Worm (Caenorhabditis elegans) whole organism, L2 larva: Measurements from ENCODE around the gene fbxa-171.

Experiments
- R02D3.7 ChIP-seq: fragments of 150-350 bp; optimal IDR thresholded peaks from 2 replicates; lab custom pipeline; 2014; ENCODE audit warnings: missing biosample characterization, missing genetic modification characterization
- egl-27 ChIP-seq: sonication (generic microtip); optimal IDR thresholded peaks from 3 replicates; lab custom pipeline; 2017; ENCODE audit warnings: missing biosample characterization, missing genetic modification reagents, missing genetic modification characterization
- elt-1 ChIP-seq: fragments of 150-350 bp; optimal IDR thresholded peaks from 2 replicates; lab custom pipeline; 2014; ENCODE audit warnings: missing biosample characterization, missing genetic modification characterization
- elt-3 ChIP-seq: sonication (generic microtip); optimal IDR thresholded peaks from 2 replicates; lab custom pipeline; 2017; ENCODE audit warnings: missing biosample characterization, missing genetic modification characterization
- mab-5 ChIP-seq: fragments of 150-350 bp; optimal IDR thresholded peaks from 2 replicates; lab custom pipeline; 2014; ENCODE audit warnings: missing biosample characterization, missing genetic modification characterization
- nhr-11 ChIP-seq: fragments of 150-350 bp; optimal IDR thresholded peaks from 2 replicates; lab custom pipeline; 2014; ENCODE audit warnings: missing biosample characterization, missing genetic modification characterization
- skn-1 ChIP-seq: sonication (generic microtip); optimal IDR thresholded peaks from 2 replicates; lab custom pipeline; 2017; ENCODE audit warnings: missing biosample characterization, missing genetic modification characterization
- unc-62 ChIP-seq: fragments of 150-350 bp; optimal IDR thresholded peaks from 2 replicates; lab custom pipeline; 2014; ENCODE audit warnings: missing biosample characterization, missing genetic modification reagents, missing genetic modification characterization
- ztf-11 ChIP-seq: sonication (generic microtip); optimal IDR thresholded peaks from 2 replicates; lab custom pipeline; 2017; ENCODE audit warnings: missing biosample characterization, missing genetic modification characterization

DNA sequence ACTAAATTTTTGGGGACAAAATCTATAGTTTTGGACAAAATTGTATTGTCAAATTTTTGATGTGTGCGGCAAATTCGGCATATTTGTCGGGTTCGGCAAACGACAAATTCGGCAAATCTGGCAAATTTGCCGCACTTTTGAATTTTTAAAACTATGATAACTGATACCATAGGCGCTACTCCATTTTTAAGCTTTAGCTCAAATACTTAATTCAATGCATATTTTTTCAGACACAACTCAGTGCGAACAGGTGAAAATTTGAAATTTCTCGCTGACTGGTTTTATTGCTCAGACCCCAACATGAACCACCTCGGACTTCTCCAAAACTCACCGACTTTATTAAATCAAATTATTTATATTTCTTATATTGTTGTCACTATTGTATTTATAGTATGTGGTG, 25.5 kb downstream of the fbxa-171 start, which contains the start of gene srz-25:
- no peak for TF ChIP-seq ztf-11 (tag; lab: Kevin White, UChicago)
- no peak for TF ChIP-seq elt-1 (tag; lab: Kevin White, UChicago)
- no peak for TF ChIP-seq mab-5
- TF ChIP-seq R02D3.7 (tag; lab: Kevin White, UChicago), result no peak
- no peak for TF ChIP-seq unc-62 (GFP tag; lab: Kevin White, UChicago)
- no peak for TF ChIP-seq skn-1 (tag; lab: Kevin White, UChicago)
- TF ChIP-seq elt-3 (tag; lab: Kevin White, UChicago), result no peak
- TF ChIP-seq egl-27 (tag; lab: Kevin White, UChicago), result no peak
- no peak for TF ChIP-seq nhr-11 (tag; lab: Kevin White, UChicago)
